Worm (Caenorhabditis elegans): ENCODE measurements around the gene T16G1.3.

ce11 chrV:12944229-12944628 lies at the start of gene T16G1.3:
- TF ChIP-seq fos-1 (tag; optimal IDR thresholded peaks at IDR 0.05) = no peak
- no peak for TF ChIP-seq nhr-23 (tag; optimal IDR thresholded peaks at IDR 0.05)
- no peak for TF ChIP-seq nhr-11 (tag; optimal IDR thresholded peaks at IDR 0.05)
- TF ChIP-seq egl-27 (tag; optimal IDR thresholded peaks at IDR 0.05) = no peak
- TF ChIP-seq tbx-2 (tag; optimal IDR thresholded peaks at IDR 0.05) = no peak
- TF ChIP-seq zag-1 (tag; optimal IDR thresholded peaks at IDR 0.05) = no peak
- no peak for TF ChIP-seq egl-5 (tag; optimal IDR thresholded peaks at IDR 0.05)
- TF ChIP-seq jun-1 (tag; optimal IDR thresholded peaks at IDR 0.05) = no peak
- no peak for TF ChIP-seq mdl-1 (tag; optimal IDR thresholded peaks at IDR 0.05)
- TF ChIP-seq snpc-4 (tag; optimal IDR thresholded peaks at IDR 0.05) = no peak
- no peak for TF ChIP-seq nhr-237 (tag; optimal IDR thresholded peaks at IDR 0.05)
- TF ChIP-seq unc-62 (GFP tag; optimal IDR thresholded peaks at IDR 0.05) = no peak
- no peak for TF ChIP-seq skn-1 (tag; optimal IDR thresholded peaks at IDR 0.05)

All from whole organism, L3 larva.